Fruit fly (Drosophila melanogaster) Kc167 (cell line): ENCODE results near the gene Lcp65Ab1.

ENCODE experiments used
- Sin3A ChIP-seq: fragments of >200 bp; optimal IDR thresholded peaks from 2 replicates; lab custom pipeline; 2018; ENCODE audit warnings: missing external identifiers
- insv ChIP-seq: fragments of >200 bp; optimal IDR thresholded peaks from 3 replicates; lab custom pipeline; 2018; ENCODE audit warnings: missing external identifiers
- psq ChIP-seq: fragments of >200 bp; optimal IDR thresholded peaks from 2 replicates; lab custom pipeline; 2017; ENCODE audit warnings: missing external identifiers
- ttk ChIP-seq: sonication (Bioruptor generic); optimal IDR thresholded peaks from 2 replicates; lab custom pipeline; 2017; ENCODE audit warnings: missing external identifiers

DNA sequence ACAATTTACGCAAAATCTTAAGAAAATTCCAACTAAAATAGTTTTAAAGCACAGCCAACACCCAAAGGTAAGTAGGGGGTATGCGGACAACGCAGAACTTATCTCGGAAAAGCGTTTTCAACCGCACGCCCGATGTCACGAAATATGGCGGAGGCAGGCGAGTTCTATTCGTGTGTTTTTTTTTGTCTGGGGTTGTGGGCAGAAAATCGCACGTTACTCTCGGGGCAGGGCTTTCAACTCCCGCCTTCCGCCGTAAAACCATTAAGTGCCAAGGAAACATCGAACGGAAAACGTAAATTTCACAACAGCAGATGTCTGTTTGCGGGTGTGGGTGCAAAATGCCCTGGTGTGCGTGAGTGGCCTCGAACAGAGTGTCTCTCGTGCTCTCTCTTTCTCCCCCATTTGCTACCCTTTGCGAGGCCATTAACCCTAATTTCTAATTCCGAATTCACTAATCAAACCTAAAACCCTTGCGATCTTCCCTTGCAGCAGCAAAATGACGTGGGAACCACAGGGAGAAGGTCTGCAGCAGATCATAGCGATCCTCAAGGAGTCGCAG lies 44.3 kb downstream of the Lcp65Ab1 start:
- TF ChIP-seq psq, result no peak
- TF ChIP-seq insv, result no peak
- no peak for TF ChIP-seq ttk (lab: Kevin White, UChicago)
- TF ChIP-seq Sin3A (lab: Kevin White, UChicago), result no peak
